Worm (Caenorhabditis elegans) whole organism, L3 larva: ENCODE measurements around the gene M01D1.12.
"Not testable (repeated sequence)": the region's sequence is repeated elsewhere in the genome, so short reads cannot be mapped to it uniquely, and the experiment has no call there.

ENCODE experiments used
- ceh-16 ChIP-seq: sonication (generic microtip); optimal IDR thresholded peaks from 2 replicates; lab custom pipeline; 2017; ENCODE audit warnings: missing biosample characterization, missing genetic modification characterization
- elt-2 ChIP-seq: sonication (generic microtip); optimal IDR thresholded peaks from 2 replicates; lab custom pipeline; 2016; ENCODE audit warnings: missing genetic modification reagents, mild to moderate bottlenecking, missing genetic modification characterization, missing compliant biosample characterization
- elt-3 ChIP-seq, 3 experiments: fragments of 150-350 bp in 1 of 3; sonication (generic microtip) in 2 of 3; optimal IDR thresholded peaks; 2 replicates in 2 of 3; 4 replicates in 1 of 3; lab custom pipeline; 2014 to 2017; ENCODE audit warnings: missing biosample characterization in 3 of 3, missing genetic modification characterization in 3 of 3
- fkh-10 ChIP-seq: sonication (generic microtip); optimal IDR thresholded peaks from 2 replicates; lab custom pipeline; 2017; ENCODE audit warnings: missing biosample characterization, missing genetic modification reagents, missing genetic modification characterization
- nhr-11 ChIP-seq: fragments of 150-350 bp; optimal IDR thresholded peaks from 2 replicates; lab custom pipeline; 2014; ENCODE audit warnings: missing biosample characterization, missing genetic modification characterization
- nhr-237 ChIP-seq: fragments of 150-350 bp; optimal IDR thresholded peaks from 2 replicates; lab custom pipeline; 2014; ENCODE audit warnings: missing biosample characterization, missing genetic modification characterization
- nhr-28 ChIP-seq: fragments of 150-350 bp; optimal IDR thresholded peaks from 2 replicates; lab custom pipeline; 2014; ENCODE audit warnings: missing biosample characterization, missing genetic modification characterization
- nhr-77 ChIP-seq: fragments of 150-350 bp; optimal IDR thresholded peaks from 2 replicates; lab custom pipeline; 2014; ENCODE audit warnings: missing biosample characterization, missing genetic modification characterization
- pha-4 ChIP-seq: fragments of 150-350 bp; optimal IDR thresholded peaks from 2 replicates; lab custom pipeline; 2014; ENCODE audit warnings: missing biosample characterization, missing genetic modification reagents, missing genetic modification characterization
- pqm-1 ChIP-seq: fragments of 150-350 bp; optimal IDR thresholded peaks from 2 replicates; lab custom pipeline; 2017; ENCODE audit warnings: missing biosample characterization, missing genetic modification characterization, inconsistent platforms
- sea-2 ChIP-seq: fragments of 150-350 bp; sonication (generic microtip); optimal IDR thresholded peaks from 4 replicates; lab custom pipeline; 2014; ENCODE audit warnings: missing biosample characterization, missing genetic modification reagents, missing genetic modification characterization
- unc-62 ChIP-seq: fragments of 150-350 bp; sonication (generic microtip); optimal IDR thresholded peaks from 4 replicates; lab custom pipeline; 2014; ENCODE audit warnings: missing biosample characterization, missing genetic modification reagents, missing genetic modification characterization
- zag-1 ChIP-seq: fragments of 150-350 bp; optimal IDR thresholded peaks from 2 replicates; lab custom pipeline; 2014; ENCODE audit warnings: missing biosample characterization, missing genetic modification characterization
- ztf-4 ChIP-seq: fragments of 150-350 bp; optimal IDR thresholded peaks from 2 replicates; lab custom pipeline; 2014; ENCODE audit warnings: missing biosample characterization, missing genetic modification characterization

ce11 chrII:1006375-1006774, 20.4 kb upstream of the M01D1.12 start, which contains the start of gene F45D11.14:
- TF ChIP-seq pqm-1; pha-4 (tag; lab: Kevin White, UChicago); unc-62 (GFP tag; lab: Kevin White, UChicago); fkh-10 (GFP tag; lab: Kevin White, UChicago); ceh-16 (tag; lab: Kevin White, UChicago); nhr-28 (tag; lab: Kevin White, UChicago); ztf-4 (tag; lab: Kevin White, UChicago); elt-2 (tag; lab: Kevin White, UChicago); sea-2 (GFP tag; lab: Kevin White, UChicago); zag-1 (tag; lab: Kevin White, UChicago); nhr-11; nhr-77; elt-3 (tag; optimal IDR thresholded peaks at IDR 0.05; lab: Kevin White, UChicago); nhr-237 (tag; lab: Kevin White, UChicago): not testable (repeated sequence)
